Worm (Caenorhabditis elegans) whole organism, L2 larva: ENCODE data around the gene F10A3.4.

ENCODE experiments used
- C34F6.9 ChIP-seq: fragments of 150-350 bp; optimal IDR thresholded peaks from 2 replicates; lab custom pipeline; 2014; ENCODE audit warnings: missing biosample characterization, missing genetic modification characterization
- F13H6.1 ChIP-seq: sonication (generic microtip); optimal IDR thresholded peaks from 2 replicates; lab custom pipeline; 2016; ENCODE audit warnings: missing genetic modification characterization, missing compliant biosample characterization
- Y55F3AM.14 ChIP-seq: fragments of 200-800 bp; sonication (Bioruptor generic); optimal IDR thresholded peaks from 2 replicates; lab custom pipeline; 2018; ENCODE audit warnings: mild to moderate bottlenecking, missing genetic modification characterization, missing compliant biosample characterization
- ZK546.5 ChIP-seq: sonication (generic microtip); optimal IDR thresholded peaks from 2 replicates; lab custom pipeline; 2017; ENCODE audit warnings: missing biosample characterization, missing genetic modification characterization
- alr-1 ChIP-seq: fragments of 150-350 bp; optimal IDR thresholded peaks from 2 replicates; lab custom pipeline; 2014; ENCODE audit warnings: missing biosample characterization, missing genetic modification characterization
- aly-2 ChIP-seq: fragments of 150-350 bp; optimal IDR thresholded peaks from 2 replicates; lab custom pipeline; 2014; ENCODE audit warnings: missing biosample characterization, missing genetic modification characterization
- ama-1 ChIP-seq: fragments of 150-350 bp; optimal IDR thresholded peaks from 2 replicates; lab custom pipeline; 2018; ENCODE audit warnings: inconsistent platforms
- blmp-1 ChIP-seq: sonication (generic microtip); optimal IDR thresholded peaks from 2 replicates; lab custom pipeline; 2017; ENCODE audit warnings: missing genetic modification characterization, mild to moderate bottlenecking, missing compliant biosample characterization, antibody characterized with exemption, moderate library complexity; ENCODE audit not compliant: insufficient read depth
- dmd-4 ChIP-seq: sonication (generic microtip); optimal IDR thresholded peaks from 2 replicates; lab custom pipeline; 2017; ENCODE audit warnings: missing biosample characterization, missing genetic modification characterization
- egl-27 ChIP-seq: sonication (generic microtip); optimal IDR thresholded peaks from 3 replicates; lab custom pipeline; 2017; ENCODE audit warnings: missing biosample characterization, missing genetic modification reagents, missing genetic modification characterization
- elt-1 ChIP-seq: fragments of 150-350 bp; optimal IDR thresholded peaks from 2 replicates; lab custom pipeline; 2014; ENCODE audit warnings: missing biosample characterization, missing genetic modification characterization
- fos-1 ChIP-seq: fragments of 150-350 bp; optimal IDR thresholded peaks from 2 replicates; lab custom pipeline; 2014; ENCODE audit warnings: missing biosample characterization, missing genetic modification characterization
- lin-13 ChIP-seq: fragments of 150-350 bp; optimal IDR thresholded peaks from 2 replicates; lab custom pipeline; 2014; ENCODE audit warnings: missing biosample characterization, missing genetic modification reagents, missing genetic modification characterization
- lin-39 ChIP-seq: fragments of 150-350 bp; optimal IDR thresholded peaks from 2 replicates; lab custom pipeline; 2014; ENCODE audit warnings: missing biosample characterization, missing genetic modification reagents, missing genetic modification characterization
- lsy-2 ChIP-seq, 2 experiments: fragments of 150-350 bp in 1 of 2; sonication (generic microtip) in 1 of 2; optimal IDR thresholded peaks; 2 replicates each; lab custom pipeline; 2014 to 2017; ENCODE audit warnings: missing biosample characterization in 2 of 2, missing genetic modification characterization in 2 of 2
- mbf-1 ChIP-seq: sonication (generic microtip); optimal IDR thresholded peaks from 2 replicates; lab custom pipeline; 2017; ENCODE audit warnings: missing biosample characterization, missing genetic modification characterization
- mdl-1 ChIP-seq, 2 experiments: fragments of 150-350 bp in 1 of 2; sonication (generic microtip) in 1 of 2; optimal IDR thresholded peaks; 2 replicates each; lab custom pipeline; 2017; ENCODE audit warnings: missing biosample characterization in 2 of 2, missing genetic modification characterization in 2 of 2
- nhr-10 ChIP-seq: sonication (generic microtip); optimal IDR thresholded peaks from 2 replicates; lab custom pipeline; 2017; ENCODE audit warnings: missing biosample characterization, missing genetic modification characterization
- nhr-11 ChIP-seq: fragments of 150-350 bp; optimal IDR thresholded peaks from 2 replicates; lab custom pipeline; 2014; ENCODE audit warnings: missing biosample characterization, missing genetic modification characterization
- nhr-129 ChIP-seq: fragments of 150-350 bp; optimal IDR thresholded peaks from 2 replicates; lab custom pipeline; 2014; ENCODE audit warnings: missing biosample characterization, missing genetic modification characterization
- nhr-21 ChIP-seq: fragments of 150-350 bp; optimal IDR thresholded peaks from 2 replicates; lab custom pipeline; 2014; ENCODE audit warnings: missing biosample characterization, missing genetic modification characterization
- nhr-23 ChIP-seq: fragments of 150-350 bp; optimal IDR thresholded peaks from 2 replicates; lab custom pipeline; 2014; ENCODE audit warnings: missing biosample characterization, missing genetic modification reagents, missing genetic modification characterization
- nhr-237 ChIP-seq: fragments of 150-350 bp; optimal IDR thresholded peaks from 2 replicates; lab custom pipeline; 2014; ENCODE audit warnings: missing biosample characterization, missing genetic modification characterization
- nhr-6 ChIP-seq: fragments of 150-350 bp; optimal IDR thresholded peaks from 2 replicates; lab custom pipeline; 2014; ENCODE audit warnings: missing biosample characterization, missing genetic modification characterization
- nhr-77 ChIP-seq: fragments of 150-350 bp; optimal IDR thresholded peaks from 2 replicates; lab custom pipeline; 2014; ENCODE audit warnings: missing biosample characterization, missing genetic modification characterization
- peb-1 ChIP-seq: fragments of 150-350 bp; optimal IDR thresholded peaks from 2 replicates; lab custom pipeline; 2014; ENCODE audit warnings: missing biosample characterization, missing genetic modification characterization
- sem-4 ChIP-seq: fragments of 150-350 bp; optimal IDR thresholded peaks from 2 replicates; lab custom pipeline; 2014; ENCODE audit warnings: missing biosample characterization, missing genetic modification reagents, missing genetic modification characterization
- sma-3 ChIP-seq: sonication (generic microtip); optimal IDR thresholded peaks from 2 replicates; lab custom pipeline; 2016; ENCODE audit warnings: missing genetic modification reagents, missing genetic modification characterization, missing compliant biosample characterization
- unc-39 ChIP-seq: fragments of 150-350 bp; optimal IDR thresholded peaks from 2 replicates; lab custom pipeline; 2014; ENCODE audit warnings: missing biosample characterization, missing genetic modification characterization
- unc-55 ChIP-seq: fragments of 150-350 bp; sonication (generic microtip); optimal IDR thresholded peaks from 3 replicates; lab custom pipeline; 2014; ENCODE audit warnings: missing biosample characterization, missing genetic modification reagents, missing genetic modification characterization
- unc-62 ChIP-seq: fragments of 150-350 bp; optimal IDR thresholded peaks from 2 replicates; lab custom pipeline; 2014; ENCODE audit warnings: missing biosample characterization, missing genetic modification reagents, missing genetic modification characterization
- zag-1 ChIP-seq: fragments of 150-350 bp; optimal IDR thresholded peaks from 2 replicates; lab custom pipeline; 2014; ENCODE audit warnings: missing biosample characterization, missing genetic modification characterization
- ztf-11 ChIP-seq: sonication (generic microtip); optimal IDR thresholded peaks from 2 replicates; lab custom pipeline; 2017; ENCODE audit warnings: missing biosample characterization, missing genetic modification characterization
- ztf-4 ChIP-seq: fragments of 150-350 bp; optimal IDR thresholded peaks from 2 replicates; lab custom pipeline; 2014; ENCODE audit warnings: missing biosample characterization, missing genetic modification characterization

F10A3.4 gene

ce11 chrV:16192114-16192513 is 43.2 kb downstream of the F10A3.4 start, which contains the start of gene srh-279:
srh-279 (plus strand) TSS chrV:16192414.
- TF ChIP-seq nhr-6 (tag; lab: Kevin White, UChicago) (no peak), peb-1 (tag; lab: Kevin White, UChicago) (no peak), mdl-1 (tag; optimal IDR thresholded peaks at IDR 0.05; lab: Kevin White, UChicago) (no peak), sma-3 (GFP tag; lab: Kevin White, UChicago) (no peak), blmp-1 (tag; lab: Kevin White, UChicago) (no peak), nhr-10 (tag; lab: Kevin White, UChicago) (no peak), C34F6.9 (tag; lab: Kevin White, UChicago) (no peak), nhr-77 (tag; lab: Kevin White, UChicago) (no peak), fos-1 (tag; lab: Kevin White, UChicago) (no peak), lin-13 (GFP tag; lab: Kevin White, UChicago) (no peak), zag-1 (tag; lab: Kevin White, UChicago) (no peak), unc-39 (tag; lab: Kevin White, UChicago) (no peak), ama-1 (lab: Kevin White, UChicago) (no peak), ztf-11 (tag; lab: Kevin White, UChicago) (no peak), egl-27 (tag; lab: Kevin White, UChicago) (no peak), nhr-21 (no peak), mbf-1 (tag; lab: Kevin White, UChicago) (no peak), aly-2 (tag; lab: Kevin White, UChicago) (no peak)
- TF ChIP-seq, all 48 proteins: peak for 0

- TF ChIP-seq elt-1 (tag; lab: Kevin White, UChicago) (no peak), Y55F3AM.14 (no peak), lin-39 (tag; lab: Kevin White, UChicago) (no peak), unc-62 (GFP tag; lab: Kevin White, UChicago) (no peak), nhr-10 (tag; lab: Kevin White, UChicago) (no peak), nhr-23 (tag; lab: Kevin White, UChicago) (no peak), aly-2 (tag; lab: Kevin White, UChicago) (no peak), ztf-4 (tag; lab: Kevin White, UChicago) (no peak), mdl-1 (tag; optimal IDR thresholded peaks at IDR 0.05; lab: Kevin White, UChicago) (no peak), ZK546.5 (no peak), nhr-129 (tag; lab: Kevin White, UChicago) (no peak), alr-1 (tag; lab: Kevin White, UChicago) (no peak)
Measured at ce11 chrV:16194639-16195038, 45.7 kb downstream of the F10A3.4 start, which contains the start of gene rabr-4. rabr-4 (plus strand) TSS chrV:16194939.

DNA sequence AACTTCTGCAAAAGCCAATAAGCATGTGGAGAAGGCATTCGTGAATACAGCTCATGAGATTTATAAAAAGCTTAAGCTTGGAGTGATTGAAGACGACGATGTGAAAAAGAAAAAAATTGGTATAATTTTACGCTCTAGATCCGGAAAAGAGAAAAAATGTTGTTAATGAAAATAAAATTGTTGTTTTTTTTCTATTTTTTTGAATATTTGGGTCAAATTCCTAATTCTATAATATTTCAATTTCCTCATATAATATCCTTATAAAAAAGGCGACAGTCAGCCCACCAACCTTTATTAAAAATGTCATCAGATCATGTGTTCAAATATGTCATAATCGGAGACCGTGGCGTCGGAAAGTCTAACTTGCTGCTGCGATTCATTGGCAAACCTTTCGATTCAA is 46.5 kb downstream of the F10A3.4 start, which contains the start of gene rabr-3:
TSS of gene rabr-3 (plus strand) at position 301 of the 400 bp plus-strand sequence.
- no peak for TF ChIP-seq dmd-4
- no peak for TF ChIP-seq nhr-23 (tag; lab: Kevin White, UChicago)
- no peak for TF ChIP-seq ztf-4 (tag; lab: Kevin White, UChicago)
- TF ChIP-seq nhr-21 = no peak
- TF ChIP-seq nhr-77 (tag; lab: Kevin White, UChicago) = no peak
- no peak for TF ChIP-seq ama-1 (lab: Kevin White, UChicago)
- no peak for TF ChIP-seq lin-13 (GFP tag; lab: Kevin White, UChicago)
- no peak for TF ChIP-seq sem-4
- no peak for TF ChIP-seq egl-27 (tag; lab: Kevin White, UChicago)
- TF ChIP-seq nhr-6 (tag; lab: Kevin White, UChicago) = no peak
- TF ChIP-seq F13H6.1 (tag; lab: Kevin White, UChicago) = no peak

DNA sequence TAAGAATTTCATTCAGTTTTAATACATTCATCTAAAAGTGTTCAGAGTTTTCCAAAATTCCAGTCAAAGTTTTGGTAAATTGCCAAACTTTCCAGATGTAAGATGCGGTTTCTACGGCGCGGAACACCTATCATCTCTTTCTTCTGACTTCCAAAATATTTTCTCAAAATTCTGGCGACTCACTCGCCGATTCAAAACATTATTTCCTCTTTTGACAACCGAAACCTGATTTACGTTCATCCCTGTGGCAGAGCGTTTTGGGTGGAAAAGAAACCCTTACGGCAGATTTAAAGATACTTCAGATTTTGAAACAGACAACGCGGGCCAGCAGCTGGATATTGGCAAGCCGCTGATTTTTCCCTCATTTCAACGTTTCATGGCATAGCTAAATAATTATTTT is 49.1 kb downstream of the F10A3.4 start, which contains the start of gene F11A5.5:
TSS of gene F11A5.5 (plus strand) at position 301 of the 400 bp plus-strand sequence.
- TF ChIP-seq mdl-1 (tag; optimal IDR thresholded peaks at IDR 0.05; lab: Kevin White, UChicago) (no peak), nhr-237 (no peak), egl-27 (tag; lab: Kevin White, UChicago) (no peak), lin-13 (GFP tag; lab: Kevin White, UChicago) (no peak), lsy-2 (tag; optimal IDR thresholded peaks at IDR 0.05; lab: Kevin White, UChicago) (no peak), nhr-10 (tag; lab: Kevin White, UChicago) (no peak), unc-55 (GFP tag; lab: Kevin White, UChicago) (no peak), blmp-1 (tag; lab: Kevin White, UChicago) (no peak), mbf-1 (tag; lab: Kevin White, UChicago) (no peak), nhr-11 (tag; lab: Kevin White, UChicago) (no peak)
- TF ChIP-seq, all 48 proteins: peak for 0
